Fruit fly (Drosophila melanogaster) whole organism, wandering third instar larva: ENCODE data around the gene CG16775.

Experiments used
- Abd-B ChIP-seq: fragments of >200 bp; optimal IDR thresholded peaks from 2 replicates; lab custom pipeline; 2017; ENCODE audit warnings: missing biosample characterization, missing genetic modification characterization
- CG32264 ChIP-seq: fragments of 200-800 bp; sonication (Bioruptor generic); optimal IDR thresholded peaks from 2 replicates; lab custom pipeline; 2016; ENCODE audit warnings: missing biosample characterization, missing genetic modification characterization
- CrebA ChIP-seq: fragments of 200-800 bp; sonication (Bioruptor generic); optimal IDR thresholded peaks from 2 replicates; lab custom pipeline; 2016; ENCODE audit warnings: missing biosample characterization, mild to moderate bottlenecking, missing genetic modification characterization, borderline replicate concordance
- Dfd ChIP-seq: fragments of >200 bp; optimal IDR thresholded peaks from 2 replicates; lab custom pipeline; 2017; ENCODE audit warnings: missing biosample characterization, missing genetic modification characterization
- Hr78 ChIP-seq: fragments of >200 bp; optimal IDR thresholded peaks from 2 replicates; lab custom pipeline; 2017; ENCODE audit warnings: missing biosample characterization, missing genetic modification characterization
- Mio ChIP-seq: sonication (Bioruptor generic); optimal IDR thresholded peaks from 2 replicates; lab custom pipeline; 2016; ENCODE audit warnings: missing biosample characterization, missing genetic modification characterization
- N ChIP-seq: fragments of >200 bp; optimal IDR thresholded peaks from 2 replicates; lab custom pipeline; 2018; ENCODE audit warnings: missing biosample characterization, missing external identifiers, missing genetic modification characterization
- Vsx2 ChIP-seq: fragments of 200-300, 225-300 bp; sonication (Bioruptor generic); optimal IDR thresholded peaks from 2 replicates; lab custom pipeline; 2018; ENCODE audit warnings: missing biosample characterization, missing genetic modification characterization; ENCODE audit not compliant: partially characterized antibody
- fru ChIP-seq: fragments of 200-800 bp; sonication (Bioruptor generic); optimal IDR thresholded peaks from 3 replicates; lab custom pipeline; 2016; ENCODE audit warnings: missing biosample characterization, mild to moderate bottlenecking, missing genetic modification characterization
- h ChIP-seq: fragments of 200-800 bp; sonication (Bioruptor generic); optimal IDR thresholded peaks from 3 replicates; lab custom pipeline; 2016; ENCODE audit warnings: missing biosample characterization, mild to moderate bottlenecking, missing genetic modification characterization
- pan ChIP-seq: fragments of >200 bp; optimal IDR thresholded peaks from 2 replicates; lab custom pipeline; 2017
- psq ChIP-seq: fragments of 200-800 bp; sonication (Bioruptor generic); optimal IDR thresholded peaks from 3 replicates; lab custom pipeline; 2017; ENCODE audit warnings: missing biosample characterization, mild to moderate bottlenecking, missing genetic modification characterization, moderate library complexity
- usp ChIP-seq: fragments of >200 bp; optimal IDR thresholded peaks from 2 replicates; lab custom pipeline; 2017; ENCODE audit warnings: missing biosample characterization, missing genetic modification characterization
- woc ChIP-seq: sonication (Bioruptor generic); optimal IDR thresholded peaks from 2 replicates; lab custom pipeline; 2016; ENCODE audit warnings: missing biosample characterization, mild to moderate bottlenecking, missing genetic modification characterization

DNA sequence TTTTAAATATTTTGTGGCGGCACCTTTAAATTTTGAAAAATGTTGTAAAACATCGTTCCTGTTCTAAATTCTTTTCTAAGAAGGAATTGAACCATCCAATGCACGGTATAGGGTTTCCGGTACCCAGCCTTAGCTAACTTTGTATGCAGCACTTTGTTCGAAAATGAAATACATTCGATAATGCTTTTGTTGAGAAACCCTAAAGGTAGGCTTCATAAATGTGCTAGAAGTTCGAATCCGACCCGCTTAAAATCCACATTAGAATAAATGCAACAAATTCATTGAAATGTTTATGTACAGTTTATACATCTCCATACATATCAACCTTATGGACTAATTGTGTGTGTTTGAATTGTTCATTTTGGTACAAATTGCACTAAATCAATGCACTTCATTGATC is 12.2 kb upstream of the CG16775 start:
- TF ChIP-seq Vsx2 (GFP tag; lab: Kevin White, UChicago), result peak; percentile 6
- no peak for TF ChIP-seq pan (lab: Kevin White, UChicago)
- TF ChIP-seq N (GFP tag; lab: Kevin White, UChicago), result peak; percentile 61
- TF ChIP-seq CrebA (GFP tag; lab: Kevin White, UChicago), result no peak
- no peak for TF ChIP-seq h (GFP tag; lab: Kevin White, UChicago)
- TF ChIP-seq CG32264 (GFP tag; lab: Kevin White, UChicago), result no peak
- no peak for TF ChIP-seq usp (GFP tag; lab: Kevin White, UChicago)
- no peak for TF ChIP-seq Hr78 (GFP tag; lab: Kevin White, UChicago)
- TF ChIP-seq Abd-B, result no peak
- TF ChIP-seq woc (GFP tag; lab: Kevin White, UChicago), result no peak
- TF ChIP-seq fru (GFP tag; lab: Kevin White, UChicago), result no peak
- TF ChIP-seq Dfd, result no peak
- TF ChIP-seq psq (GFP tag; lab: Kevin White, UChicago), result no peak
- no peak for TF ChIP-seq Mio (GFP tag; lab: Kevin White, UChicago)
